Fruit fly (Drosophila melanogaster) whole organism, embryonic: ENCODE measurements around the gene CG13409.

ENCODE experiments used
- CG2199 ChIP-seq: fragments of 200-800 bp; sonication (Bioruptor generic); IDR thresholded peaks from 3 replicates; pipeline ENCODE4 v1.3.6; 2022; ENCODE audit warnings: missing biosample characterization, missing genetic modification characterization
- CG9932 ChIP-seq: fragments of 200-800 bp; sonication (Bioruptor generic); IDR thresholded peaks from 2 replicates; pipeline ENCODE4 v1.3.6; 2022; ENCODE audit warnings: missing biosample characterization, missing genetic modification characterization
- Kr ChIP-seq: fragments of 200-800 bp; sonication (Bioruptor generic); optimal IDR thresholded peaks from 2 replicates; lab custom pipeline; 2017; ENCODE audit warnings: missing biosample characterization, mild to moderate bottlenecking, missing genetic modification characterization
- wdn ChIP-seq: fragments of 200-800 bp; sonication (Bioruptor generic); IDR thresholded peaks from 2 replicates; pipeline ENCODE4 v1.3.6; 2022; ENCODE audit warnings: missing biosample characterization, missing genetic modification characterization

DNA sequence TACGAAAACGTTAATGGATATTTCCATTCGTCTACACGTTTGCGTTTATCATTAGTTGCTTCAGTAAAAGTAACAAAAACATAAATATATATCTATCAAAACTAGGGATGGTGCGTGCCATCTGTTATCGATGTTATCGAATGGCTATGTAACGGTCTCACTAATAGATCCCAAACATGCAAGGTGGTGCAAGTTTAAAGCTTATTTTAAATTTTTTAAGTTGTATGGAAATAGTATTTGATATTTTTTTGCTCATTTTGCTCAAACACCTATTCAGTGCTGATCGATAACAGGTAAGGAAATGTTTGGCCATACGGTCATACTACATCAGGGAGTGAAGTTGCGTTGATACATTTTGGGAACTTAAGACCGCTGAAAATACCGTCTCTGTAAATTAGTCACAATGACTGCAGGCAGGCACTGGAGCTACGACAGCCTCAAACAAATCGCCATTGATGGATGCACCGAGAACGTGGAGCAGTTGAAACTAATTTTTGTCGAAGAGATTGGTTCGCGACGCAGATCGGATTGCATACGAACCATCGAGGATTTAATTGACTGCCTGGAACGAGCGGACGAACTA, 2.6 kb upstream of the CG13409 start, which contains the start of the genes CG45099, CG6015, pit and Fadd:
- TF ChIP-seq Kr (GFP tag; lab: Kevin White, UChicago) (no peak), wdn (no peak), CG9932 (peak; percentile 9; the same call in 1 of the 2 replicates), CG2199 (no peak; the same call in 2 of the 3 replicates)
